Worm (Caenorhabditis elegans) whole organism, dauer: ENCODE data around the gene C09F12.3.

ENCODE experiments used
- unc-62 ChIP-seq: sonication (generic microtip); optimal IDR thresholded peaks from 2 replicates; lab custom pipeline; 2017; ENCODE audit warnings: missing biosample characterization, missing genetic modification reagents, missing genetic modification characterization

C09F12.3 gene

DNA sequence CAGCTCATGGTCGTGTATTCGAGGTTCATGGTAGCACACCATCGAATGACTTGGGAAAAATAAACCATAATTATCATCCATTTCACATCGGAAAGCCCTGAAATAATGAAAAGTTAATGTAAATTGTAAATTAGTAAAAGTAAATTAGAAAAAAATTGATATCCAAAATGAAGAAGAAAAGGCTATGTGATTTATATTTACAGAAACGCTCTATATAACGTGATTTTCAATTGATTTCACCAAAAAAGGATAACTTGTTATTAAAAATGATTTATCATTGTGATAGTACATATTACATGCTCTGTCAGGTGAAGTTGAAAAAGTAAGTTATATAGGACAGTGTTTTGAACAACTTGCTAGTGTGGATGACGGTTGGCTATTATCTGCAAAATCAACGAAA, at the start of gene C09F12.3:
Gene C09F12.3 (minus strand): TSS at position 101 of the 400 bp plus-strand sequence.
- TF ChIP-seq unc-62 (GFP tag; lab: Kevin White, UChicago): no peak

DNA sequence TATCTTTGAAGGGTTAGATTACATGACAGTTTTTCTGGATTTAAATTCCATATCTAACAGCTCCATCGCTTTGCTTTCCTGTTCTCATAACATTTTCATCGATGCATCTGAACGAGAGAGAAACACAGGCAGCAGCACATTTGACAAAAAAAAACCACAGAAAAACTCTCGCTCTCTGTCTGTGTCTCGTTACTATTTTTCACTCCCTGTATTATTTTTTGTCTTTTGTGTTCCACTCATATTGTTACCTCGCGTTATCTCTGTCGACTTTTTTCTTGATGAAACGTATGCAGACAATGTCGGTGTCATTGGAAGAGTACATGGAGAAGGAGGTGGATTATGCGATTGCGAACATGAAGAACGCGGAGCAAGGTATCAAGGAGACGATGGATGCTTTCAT, 46.3 kb upstream of the C09F12.3 start, which contains the start of gene W04G3.11:
Gene W04G3.11 (plus strand): TSS at position 244 of the 400 bp plus-strand sequence.
- no peak for TF ChIP-seq unc-62 (GFP tag; lab: Kevin White, UChicago)

DNA sequence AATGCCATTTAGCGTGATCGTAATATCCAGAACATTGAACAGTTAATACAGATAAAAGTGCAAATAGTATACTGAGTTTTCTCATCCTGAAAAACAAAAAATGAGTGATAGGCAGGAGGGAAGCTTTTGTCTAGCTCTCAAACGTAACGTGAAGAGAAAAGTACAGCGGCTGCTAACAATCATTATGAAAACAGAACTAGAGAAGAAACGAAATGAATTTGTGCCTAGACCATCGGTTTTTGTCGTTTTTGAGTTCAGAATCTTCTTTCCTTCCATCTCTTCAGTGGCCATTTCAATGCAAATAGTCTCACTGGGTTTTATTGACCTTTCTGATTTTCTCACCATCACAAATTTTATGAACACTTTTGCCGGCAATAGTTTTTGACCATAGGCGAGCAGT, 42.5 kb upstream of the C09F12.3 start, which contains the start of gene W04G3.7:
Gene W04G3.7 (minus strand): TSS at position 101 of the 400 bp plus-strand sequence.
- no peak for TF ChIP-seq unc-62 (GFP tag; lab: Kevin White, UChicago)

DNA sequence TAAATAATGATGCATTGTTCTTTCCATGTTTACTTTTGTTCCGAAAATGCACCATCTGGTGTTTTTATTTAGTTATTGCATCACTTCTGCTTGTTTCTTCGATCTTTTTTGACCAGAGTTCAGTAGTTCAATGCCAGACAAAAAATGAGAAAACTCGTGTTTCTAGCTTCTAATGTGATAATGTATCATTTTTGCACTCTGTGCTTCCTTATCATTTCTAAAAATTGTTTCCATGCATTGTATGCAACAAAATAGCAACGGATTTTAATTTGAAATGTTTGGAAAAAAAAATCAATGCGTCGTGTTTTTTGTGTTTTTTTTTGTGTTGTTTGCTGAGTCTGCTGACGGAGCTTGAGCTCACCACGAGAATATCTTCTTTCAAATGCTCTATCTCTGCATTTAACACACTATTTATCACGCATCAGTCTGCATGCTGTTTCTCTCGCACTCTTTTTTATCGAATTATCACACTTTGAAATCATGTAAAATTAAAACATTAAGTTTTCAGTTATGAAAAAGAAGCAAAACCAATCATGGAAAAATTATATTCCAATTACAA, 37.6 kb upstream of the C09F12.3 start, which contains the start of gene sulp-7:
Gene sulp-7 (plus strand): TSS at position 509 of the 559 bp plus-strand sequence.
- no peak for TF ChIP-seq unc-62 (GFP tag; lab: Kevin White, UChicago)

DNA sequence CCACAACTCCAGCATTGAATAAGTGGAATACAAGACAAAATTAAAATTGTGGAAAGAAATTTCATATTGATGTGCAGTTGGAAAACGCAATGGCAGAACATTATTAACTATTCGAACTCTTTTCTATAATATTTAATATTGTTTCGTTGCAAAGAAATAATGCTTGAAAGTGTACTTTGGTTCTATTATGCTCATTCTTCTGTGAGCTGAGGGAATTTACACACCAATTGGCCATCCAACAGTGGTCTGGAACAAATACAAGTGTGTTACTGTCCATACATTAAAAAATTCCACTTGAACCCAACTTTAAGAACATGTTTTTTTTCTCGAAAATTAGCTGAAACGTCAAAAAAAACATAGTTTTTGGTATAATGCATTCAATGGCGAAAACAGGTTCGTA, 37.0 kb upstream of the C09F12.3 start, which contains the start of gene W04G3.13:
Gene W04G3.13 (minus strand): TSS at position 101 of the 400 bp plus-strand sequence.
- TF ChIP-seq unc-62 (GFP tag; lab: Kevin White, UChicago): no peak

DNA sequence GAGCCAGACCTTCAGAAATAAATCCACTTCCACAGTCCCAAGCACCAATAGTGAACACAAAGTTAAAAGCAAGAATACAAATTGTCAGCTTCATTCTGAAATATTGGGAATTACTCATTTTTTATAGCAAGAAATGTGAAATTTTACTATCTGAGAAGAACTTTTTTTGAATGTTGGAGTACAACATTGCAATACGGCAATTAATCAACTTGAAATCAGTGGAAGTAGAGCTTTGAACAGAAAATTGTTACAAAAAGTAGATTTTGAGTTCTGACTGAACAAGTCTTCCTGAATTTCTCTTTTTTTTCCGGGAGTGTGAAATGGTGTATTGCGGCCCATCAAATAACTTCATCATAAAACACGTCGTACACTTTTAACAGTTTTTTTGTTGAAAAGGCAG, 35.5 kb upstream of the C09F12.3 start, which contains the start of gene W04G3.10:
Gene W04G3.10 (minus strand): TSS at position 101 of the 400 bp plus-strand sequence.
- TF ChIP-seq unc-62 (GFP tag; lab: Kevin White, UChicago): no peak

DNA sequence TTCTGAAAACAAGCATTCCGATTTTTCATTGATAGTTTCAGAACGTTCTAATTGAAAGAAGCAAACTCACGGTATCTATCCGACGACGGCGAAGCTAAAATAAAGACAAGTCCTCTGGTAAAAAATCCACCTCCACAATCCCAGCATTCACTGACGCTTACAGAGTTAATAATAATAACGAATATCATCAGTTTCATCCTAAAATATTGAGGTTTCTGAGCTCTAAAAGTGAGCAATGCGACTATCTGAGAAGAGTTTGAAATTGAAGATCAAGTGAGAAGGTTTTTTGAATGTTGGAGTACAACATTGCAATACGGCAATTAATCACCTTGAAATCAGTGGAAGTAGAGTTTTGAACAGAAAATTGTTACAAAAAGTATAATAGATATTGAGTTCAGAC, 33.8 kb upstream of the C09F12.3 start, which contains the start of gene W04G3.12:
Gene W04G3.12 (minus strand): TSS at position 311 of the 400 bp plus-strand sequence.
- no peak for TF ChIP-seq unc-62 (GFP tag; lab: Kevin White, UChicago)

DNA sequence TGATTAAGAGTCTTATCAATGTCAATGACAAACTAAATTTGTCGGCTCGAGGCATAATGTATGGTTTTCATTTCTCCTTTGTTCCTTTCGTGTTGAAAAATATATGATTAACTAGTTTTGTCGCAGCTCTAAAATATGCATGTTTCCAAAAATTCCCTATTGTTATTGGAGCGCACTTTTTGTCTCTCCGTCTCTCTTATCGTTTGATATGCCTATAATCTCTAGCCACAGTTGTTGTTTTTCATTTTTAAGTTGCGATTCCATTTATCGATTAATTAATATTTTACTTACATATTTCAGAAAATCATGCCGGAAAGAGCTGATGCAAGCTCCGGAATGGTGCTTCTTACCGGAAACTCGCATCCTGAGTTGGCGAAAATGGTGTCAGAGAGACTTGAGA, 30.7 kb upstream of the C09F12.3 start, which contains the start of gene W04G3.5:
Gene W04G3.5 (plus strand): TSS at position 301 of the 400 bp plus-strand sequence.
- no peak for TF ChIP-seq unc-62 (GFP tag; lab: Kevin White, UChicago)

DNA sequence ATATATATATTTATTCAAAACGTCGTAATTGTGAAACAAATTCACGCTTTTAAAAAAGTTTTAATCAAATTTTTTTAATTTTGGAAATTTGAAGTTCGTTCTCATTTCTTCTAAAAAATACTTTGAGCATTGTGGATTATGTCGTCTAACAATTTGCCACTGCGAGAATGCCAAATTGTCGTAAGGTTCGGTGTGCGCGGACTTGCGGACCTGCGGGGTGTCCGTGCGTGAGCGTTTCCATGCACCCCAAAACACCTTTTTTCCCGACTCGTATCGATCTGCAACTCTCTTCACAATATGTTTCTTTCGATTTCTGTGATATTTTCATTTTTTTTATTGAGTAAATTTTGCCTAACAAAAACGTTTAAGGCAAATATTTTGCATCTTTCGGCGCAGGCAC, 30.0 kb upstream of the C09F12.3 start:
- no peak for TF ChIP-seq unc-62 (GFP tag; lab: Kevin White, UChicago)

DNA sequence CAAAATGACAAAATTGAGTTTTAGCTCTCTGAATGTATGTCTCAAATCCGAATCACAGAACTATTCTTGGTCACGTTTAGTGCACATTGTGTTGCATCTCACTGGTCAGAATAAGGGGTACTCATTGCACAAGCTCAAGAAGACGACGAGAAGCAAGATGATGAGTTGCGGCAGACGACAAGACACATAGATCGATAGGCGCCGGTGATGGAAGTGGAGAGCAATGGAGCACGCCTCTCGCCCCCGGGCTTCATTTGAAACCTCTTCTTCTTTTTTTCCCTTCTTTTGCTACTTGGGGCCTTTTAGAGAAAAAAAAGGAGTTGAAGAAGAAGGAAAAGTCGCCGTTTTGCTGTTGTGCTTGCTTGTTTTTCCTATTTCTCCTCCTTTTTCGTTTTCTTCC, 25.7 kb upstream of the C09F12.3 start, which contains the start of gene apt-9:
Gene apt-9 (plus strand): TSS at position 194 of the 400 bp plus-strand sequence.
- TF ChIP-seq unc-62 (GFP tag; lab: Kevin White, UChicago): no peak

DNA sequence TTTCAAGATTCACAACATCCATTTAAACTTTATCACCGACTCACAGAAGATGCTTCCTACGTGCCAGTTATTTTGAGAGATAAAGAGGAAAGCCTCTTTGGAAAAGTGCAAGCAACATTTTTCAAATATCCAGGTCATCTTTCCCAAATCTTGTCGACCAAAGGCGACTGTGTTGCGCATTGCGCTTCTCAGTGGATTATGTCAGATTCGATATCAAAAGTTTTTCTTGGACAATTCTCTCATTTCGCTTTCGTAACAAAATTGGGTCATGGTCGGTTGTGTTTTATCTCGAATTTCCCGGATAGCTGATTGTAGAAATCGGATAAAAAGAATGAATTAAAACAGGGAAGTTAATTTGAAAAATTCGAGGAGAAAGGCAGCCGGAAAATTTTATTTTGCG, 24.6 kb upstream of the C09F12.3 start:
- TF ChIP-seq unc-62 (GFP tag; lab: Kevin White, UChicago): no peak

DNA sequence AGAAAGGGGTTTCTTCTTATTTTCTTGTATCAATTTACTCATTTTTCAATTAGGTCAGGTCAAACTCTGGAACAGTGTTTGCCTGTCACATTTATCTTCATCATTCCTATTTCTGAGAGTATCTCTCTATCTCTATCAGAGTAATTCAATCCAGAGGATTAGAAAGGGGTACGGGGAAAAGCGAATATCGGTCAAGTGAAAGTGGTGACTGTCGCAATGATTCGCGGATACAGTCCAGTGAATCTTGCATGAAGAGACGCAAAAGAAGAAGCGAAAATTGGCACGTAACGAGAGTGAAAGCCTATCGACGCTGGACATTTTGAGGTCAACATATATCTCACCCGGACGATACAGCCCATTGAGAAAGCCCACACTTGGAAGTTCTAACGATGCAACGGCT, 22.1 kb upstream of the C09F12.3 start, which contains the start of gene lpr-4:
Gene lpr-4 (plus strand): TSS at position 328 of the 400 bp plus-strand sequence.
- TF ChIP-seq unc-62 (GFP tag; lab: Kevin White, UChicago): no peak

DNA sequence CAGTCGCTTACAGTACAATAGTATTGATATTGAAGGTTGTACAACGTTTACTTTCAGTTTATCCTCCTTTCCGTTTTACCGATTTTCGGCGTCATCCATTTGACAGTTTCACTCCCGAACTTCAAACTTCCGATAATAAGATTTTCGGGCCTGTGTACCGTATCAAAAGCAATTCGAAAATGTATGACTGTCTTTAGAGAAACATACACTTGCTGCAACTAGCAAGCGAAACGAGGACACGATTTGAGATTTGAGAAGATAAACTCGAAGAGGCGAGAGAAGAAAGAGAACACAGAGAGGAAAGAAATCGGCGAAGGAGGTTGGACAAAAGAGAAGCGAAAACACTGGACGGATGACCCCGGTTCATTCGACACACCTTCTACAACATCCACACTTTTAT, 19.2 kb upstream of the C09F12.3 start, which contains the start of gene lpr-5:
Gene lpr-5 (plus strand): TSS at position 220 of the 400 bp plus-strand sequence.
- no peak for TF ChIP-seq unc-62 (GFP tag; lab: Kevin White, UChicago)

DNA sequence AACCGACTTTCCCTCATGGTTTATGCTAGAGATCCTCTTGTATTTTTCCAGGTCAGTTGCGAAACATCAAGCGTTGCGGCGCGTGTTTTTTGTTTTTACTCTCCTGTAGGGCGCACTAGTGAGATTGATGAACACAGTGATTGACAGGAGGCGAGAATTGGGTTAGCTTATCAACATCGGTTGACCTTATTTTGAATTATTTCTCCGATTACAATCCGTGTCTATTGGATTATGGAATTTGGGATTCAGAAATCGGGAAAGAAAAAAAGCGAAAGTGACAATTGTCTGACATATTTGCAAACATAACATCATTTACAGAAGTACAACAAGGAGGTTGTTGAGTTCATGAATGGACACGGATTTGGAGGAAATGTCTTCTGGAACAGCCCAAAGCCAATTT, 18.3 kb upstream of the C09F12.3 start:
- no peak for TF ChIP-seq unc-62 (GFP tag; lab: Kevin White, UChicago)

DNA sequence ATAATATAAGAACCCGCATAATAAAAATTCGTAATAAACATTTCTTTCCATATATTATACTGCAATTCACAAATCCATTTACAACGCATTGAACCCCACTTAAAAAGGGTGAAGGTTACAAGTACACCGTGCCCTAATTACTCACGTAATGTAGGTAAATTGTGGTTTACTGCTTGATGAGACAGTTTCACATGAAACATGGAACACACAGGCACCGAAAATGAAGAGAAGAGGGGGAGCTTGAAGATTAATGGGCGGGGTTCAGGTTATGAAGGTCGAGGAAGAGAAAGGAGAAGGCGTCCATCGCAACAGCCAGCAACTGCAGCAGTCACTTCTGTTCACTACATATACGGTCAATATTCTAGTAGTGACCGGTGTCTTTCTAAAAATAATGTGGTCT, 17.1 kb upstream of the C09F12.3 start, which contains the start of gene lpr-6:
Gene lpr-6 (plus strand): TSS at position 251 of the 400 bp plus-strand sequence.
- no peak for TF ChIP-seq unc-62 (GFP tag; lab: Kevin White, UChicago)

DNA sequence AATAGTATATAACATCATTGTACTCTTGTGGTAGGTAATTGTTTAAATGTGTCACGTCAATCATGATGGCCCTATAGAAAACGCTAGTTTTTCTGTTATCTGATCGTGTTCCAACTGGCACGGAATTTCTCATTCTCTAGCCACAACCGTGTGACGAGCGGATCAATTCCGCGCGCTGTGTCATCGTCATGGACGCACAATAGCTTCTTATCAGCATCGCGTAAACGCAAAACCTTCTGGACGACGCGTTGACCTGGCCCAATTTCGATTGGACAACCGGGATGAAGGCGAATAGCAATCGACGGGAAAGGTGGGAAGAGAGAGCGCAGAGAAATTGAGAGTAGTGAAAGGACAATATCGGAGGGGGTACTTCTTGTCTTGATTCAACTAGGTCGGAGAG, 14.4 kb upstream of the C09F12.3 start, which contains the start of gene lpr-3:
Gene lpr-3 (plus strand): TSS at position 374 of the 400 bp plus-strand sequence.
- TF ChIP-seq unc-62 (GFP tag; lab: Kevin White, UChicago): no peak
